Fruit fly (Drosophila melanogaster) whole organism, prepupa: ENCODE data around the gene CNMaR.

ENCODE experiments used
- Blimp-1 ChIP-seq: fragments of 200-800 bp; sonication (Bioruptor generic); optimal IDR thresholded peaks from 3 replicates; lab custom pipeline; 2017; ENCODE audit warnings: missing biosample characterization, missing genetic modification characterization, mild to moderate bottlenecking, moderate library complexity, missing genetic modification reagents
- CG10631 ChIP-seq: fragments of 200-800 bp; sonication (Bioruptor generic); optimal IDR thresholded peaks from 2 replicates; lab custom pipeline; 2016; ENCODE audit warnings: missing biosample characterization, missing genetic modification characterization
- CG11762 ChIP-seq: fragments of 200-800 bp; sonication (Bioruptor generic); optimal IDR thresholded peaks from 3 replicates; lab custom pipeline; 2016; ENCODE audit warnings: missing biosample characterization, missing genetic modification characterization; ENCODE audit not compliant: insufficient read depth
- CG11902 ChIP-seq: fragments of 200-800 bp; sonication (Bioruptor generic); optimal IDR thresholded peaks from 3 replicates; lab custom pipeline; 2016; ENCODE audit warnings: missing biosample characterization, missing genetic modification characterization
- CG15336 ChIP-seq: fragments of 200-800 bp; sonication (Bioruptor generic); IDR thresholded peaks from 2 replicates; pipeline ENCODE4 v1.3.6; 2022; ENCODE audit warnings: missing biosample characterization, missing genetic modification characterization
- CG1621 ChIP-seq: fragments of 200-800 bp; sonication (Bioruptor generic); optimal IDR thresholded peaks from 3 replicates; lab custom pipeline; 2018; ENCODE audit warnings: missing biosample characterization, mild to moderate bottlenecking, missing genetic modification characterization
- CG16779 ChIP-seq: fragments of 200-800 bp; sonication (Bioruptor generic); optimal IDR thresholded peaks from 3 replicates; lab custom pipeline; 2017; ENCODE audit warnings: missing biosample characterization, mild to moderate bottlenecking, missing genetic modification characterization
- CG3032 ChIP-seq: fragments of 200-800 bp; optimal IDR thresholded peaks from 2 replicates; lab custom pipeline; 2019; ENCODE audit warnings: missing biosample characterization, mild to moderate bottlenecking, missing genetic modification characterization, moderate library complexity
- CG31627 ChIP-seq: fragments of 200-800 bp; sonication (Bioruptor generic); optimal IDR thresholded peaks from 3 replicates; lab custom pipeline; 2016; ENCODE audit warnings: missing biosample characterization, missing genetic modification characterization
- CG3919 ChIP-seq: fragments of 200-800 bp; sonication (Bioruptor generic); optimal IDR thresholded peaks from 3 replicates; lab custom pipeline; 2016; ENCODE audit warnings: missing biosample characterization, missing genetic modification characterization
- CG4318 ChIP-seq: fragments of 200-800 bp; sonication (Bioruptor generic); optimal IDR thresholded peaks from 3 replicates; lab custom pipeline; 2017; ENCODE audit warnings: missing biosample characterization, mild to moderate bottlenecking, missing genetic modification characterization
- CG6808 ChIP-seq: fragments of 200-800 bp; sonication (Bioruptor generic); optimal IDR thresholded peaks from 3 replicates; lab custom pipeline; 2017; ENCODE audit warnings: missing biosample characterization, missing genetic modification characterization, mild to moderate bottlenecking, moderate library complexity, missing genetic modification reagents
- CG6854 ChIP-seq: fragments of 200-800 bp; sonication (Bioruptor generic); optimal IDR thresholded peaks from 2 replicates; lab custom pipeline; 2017; ENCODE audit warnings: missing biosample characterization, mild to moderate bottlenecking, missing genetic modification characterization
- CG7368 ChIP-seq: fragments of 200-800 bp; sonication (Bioruptor generic); optimal IDR thresholded peaks from 3 replicates; lab custom pipeline; 2016; ENCODE audit warnings: missing biosample characterization, missing genetic modification characterization
- CG8119 ChIP-seq: fragments of 200-800 bp; sonication (Bioruptor generic); IDR thresholded peaks from 3 replicates; pipeline ENCODE4 v1.3.6; 2022; ENCODE audit warnings: missing biosample characterization, missing genetic modification characterization
- CG8319 ChIP-seq: fragments of 200-800 bp; sonication (Bioruptor generic); optimal IDR thresholded peaks from 3 replicates; lab custom pipeline; 2016; ENCODE audit warnings: missing biosample characterization, missing genetic modification characterization
- Eip75B ChIP-seq: fragments of 200-800 bp; sonication (Bioruptor generic); optimal IDR thresholded peaks from 3 replicates; lab custom pipeline; 2016; ENCODE audit warnings: missing biosample characterization, missing genetic modification characterization
- Eip78C ChIP-seq: fragments of 200-800 bp; sonication (Bioruptor generic); peaks from one replicate; lab custom pipeline; 2016; ENCODE audit warnings: missing biosample characterization, missing genetic modification characterization
- Eip93F ChIP-seq: fragments of 200-800 bp; sonication (Bioruptor generic); optimal IDR thresholded peaks from 2 replicates; lab custom pipeline; 2016; ENCODE audit warnings: missing biosample characterization, mild to moderate bottlenecking, missing genetic modification characterization
- Ets21C ChIP-seq: fragments of 200-800 bp; sonication (Bioruptor generic); optimal IDR thresholded peaks from 3 replicates; lab custom pipeline; 2016; ENCODE audit warnings: missing biosample characterization, missing genetic modification characterization
- Gug ChIP-seq: fragments of 200-800 bp; sonication (Bioruptor generic); IDR thresholded peaks from 2 replicates; pipeline ENCODE4 v1.3.6; 2022; ENCODE audit warnings: missing biosample characterization, missing genetic modification characterization
- Hr38 ChIP-seq: sonication (Bioruptor generic); optimal IDR thresholded peaks from 2 replicates; lab custom pipeline; 2016; ENCODE audit warnings: missing biosample characterization, missing genetic modification characterization
- Hr39 ChIP-seq: fragments of 200-800 bp; sonication (Bioruptor generic); optimal IDR thresholded peaks from 2 replicates; lab custom pipeline; 2016; ENCODE audit warnings: missing biosample characterization, missing genetic modification characterization
- Hr4 ChIP-seq: fragments of 200-800 bp; sonication (Bioruptor generic); optimal IDR thresholded peaks from 3 replicates; lab custom pipeline; 2016; ENCODE audit warnings: missing biosample characterization, missing genetic modification characterization
- Sox15 ChIP-seq: fragments of 200-800 bp; sonication (Bioruptor generic); optimal IDR thresholded peaks from 3 replicates; lab custom pipeline; 2016; ENCODE audit warnings: missing biosample characterization, missing genetic modification characterization
- cyc ChIP-seq: fragments of 200-800 bp; sonication (Bioruptor generic); optimal IDR thresholded peaks from 3 replicates; lab custom pipeline; 2016; ENCODE audit warnings: missing biosample characterization, missing genetic modification characterization
- dac ChIP-seq: fragments of 200-800 bp; sonication (Bioruptor generic); optimal IDR thresholded peaks from 2 replicates; lab custom pipeline; 2017; ENCODE audit warnings: missing biosample characterization, mild to moderate bottlenecking, missing genetic modification characterization
- dsx ChIP-seq: fragments of 200-800 bp; optimal IDR thresholded peaks from 3 replicates; lab custom pipeline; 2019; ENCODE audit warnings: missing biosample characterization, mild to moderate bottlenecking, missing genetic modification characterization, moderate library complexity; ENCODE audit not compliant: poor library complexity, severe bottlenecking
- eg ChIP-seq: fragments of 200-800 bp; sonication (Bioruptor generic); IDR thresholded peaks from 3 replicates; pipeline ENCODE4 v1.3.6; 2022; ENCODE audit warnings: missing biosample characterization, missing genetic modification characterization
- esn ChIP-seq: fragments of 200-800 bp; sonication (Bioruptor generic); optimal IDR thresholded peaks from 2 replicates; lab custom pipeline; 2016; ENCODE audit warnings: missing biosample characterization, mild to moderate bottlenecking, missing genetic modification characterization, moderate library complexity
- lz ChIP-seq: fragments of 200-800 bp; sonication (Bioruptor generic); optimal IDR thresholded peaks from 3 replicates; lab custom pipeline; 2016; ENCODE audit warnings: missing biosample characterization, missing genetic modification characterization
- net ChIP-seq: fragments of 200-800 bp; sonication (Bioruptor generic); optimal IDR thresholded peaks from 3 replicates; lab custom pipeline; 2016; ENCODE audit warnings: missing biosample characterization, missing genetic modification characterization
- pdm3 ChIP-seq: fragments of 200-800 bp; sonication (Bioruptor generic); optimal IDR thresholded peaks from 3 replicates; lab custom pipeline; 2016; ENCODE audit warnings: missing biosample characterization, missing genetic modification characterization
- salr ChIP-seq, 2 experiments: fragments of 200-800 bp; sonication (Bioruptor generic); optimal IDR thresholded peaks; 3 replicates each; lab custom pipeline; 2016 to 2018; ENCODE audit warnings: missing biosample characterization in 2 of 2, missing genetic modification characterization in 2 of 2, mild to moderate bottlenecking in 1 of 2
- svp ChIP-seq: fragments of 200-800 bp; sonication (Bioruptor generic); peaks from one replicate; lab custom pipeline; 2016; ENCODE audit warnings: missing biosample characterization, missing genetic modification characterization

CNMaR gene

DNA sequence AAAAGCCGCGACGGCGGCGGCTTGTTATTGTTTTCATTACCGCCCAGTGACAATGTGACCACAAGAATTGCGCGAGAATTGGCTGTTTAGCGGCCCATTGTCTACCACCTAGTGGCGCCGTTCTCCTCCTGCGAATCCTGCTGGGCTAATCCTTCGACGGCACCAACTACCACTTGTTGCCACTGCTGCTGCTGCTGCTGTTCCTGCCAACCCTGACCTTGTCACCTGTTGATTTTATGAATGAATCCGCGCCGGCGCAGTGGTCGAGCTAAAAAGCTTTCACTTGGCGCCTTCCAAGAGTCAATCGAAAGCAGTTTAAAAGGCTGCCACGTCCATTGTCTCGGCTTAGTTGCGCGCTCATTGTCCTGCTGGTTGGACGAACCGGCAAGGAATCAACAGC lies at the start of gene CNMaR:
TSS of gene CNMaR (plus strand) at position 348 of the 400 bp plus-strand sequence.
- no peak for TF ChIP-seq CG1621 (tag; lab: Kevin White, UChicago)
- no peak for TF ChIP-seq eg (GFP tag; lab: Robert Waterston, UW)
- TF ChIP-seq CG7368 = no peak
- no peak for TF ChIP-seq Hr4 (GFP tag; lab: Kevin White, UChicago)
- no peak for TF ChIP-seq CG11762 (GFP tag; lab: Kevin White, UChicago)
- TF ChIP-seq Eip93F (GFP tag; lab: Kevin White, UChicago) = no peak
- TF ChIP-seq CG6808 (GFP tag; lab: Kevin White, UChicago) = no peak

DNA sequence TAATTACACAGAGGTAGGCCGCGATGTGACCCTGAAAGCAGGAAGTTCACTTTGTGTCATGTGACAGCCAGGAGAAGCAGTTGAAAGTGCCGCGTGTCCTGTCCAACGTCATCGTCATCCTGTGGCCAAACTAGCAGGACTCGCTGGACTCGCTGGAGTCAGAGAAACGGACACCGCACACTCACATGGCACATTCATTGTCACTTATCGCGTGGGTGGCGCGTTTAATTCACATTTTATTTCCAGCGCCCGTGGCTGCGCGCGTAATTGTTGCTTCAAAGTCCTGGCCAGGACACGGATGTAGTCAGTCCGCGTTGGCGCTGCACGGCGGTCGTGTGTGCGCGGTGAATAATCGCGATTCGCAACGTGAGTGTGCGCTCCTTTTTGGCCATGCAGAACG lies 46.4 kb upstream of the CNMaR start, which contains the start of gene Tmc:
TSS of gene Tmc (plus strand) at position 301 of the 400 bp plus-strand sequence.
- TF ChIP-seq Eip78C (no peak), net (GFP tag; lab: Kevin White, UChicago) (no peak), esn (GFP tag; lab: Kevin White, UChicago) (no peak), CG3032 (tag; lab: Kevin White, UChicago) (no peak), CG11762 (GFP tag; lab: Kevin White, UChicago) (no peak), svp (GFP tag; lab: Kevin White, UChicago) (no peak), Gug (no peak), Ets21C (no peak), CG16779 (tag; lab: Kevin White, UChicago) (no peak), salr (GFP tag; optimal IDR thresholded peaks at IDR 0.05; lab: Kevin White, UChicago) (no peak), Hr4 (GFP tag; lab: Kevin White, UChicago) (no peak), CG3919 (GFP tag; lab: Kevin White, UChicago) (no peak), CG11902 (GFP tag; lab: Kevin White, UChicago) (no peak), CG8319 (GFP tag; lab: Kevin White, UChicago) (no peak)

DNA sequence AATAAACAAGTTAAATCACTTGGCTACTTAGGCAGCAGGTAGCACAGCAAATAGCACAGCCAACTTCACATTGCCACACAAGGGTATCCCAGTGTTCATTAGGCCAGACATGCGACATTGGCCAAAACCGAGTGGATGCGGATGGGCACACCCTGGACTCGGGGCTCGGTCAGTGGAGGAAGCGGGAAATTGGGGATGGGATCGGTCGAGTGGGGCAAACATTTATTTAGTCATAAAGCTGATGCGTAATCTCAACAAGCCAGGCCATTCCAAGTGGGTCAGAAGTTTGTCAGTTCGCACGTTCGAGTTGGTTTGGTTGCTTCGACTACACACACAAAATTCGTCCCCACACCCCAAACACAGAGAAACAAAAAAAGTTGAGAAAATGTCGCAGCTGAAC lies 45.2 kb upstream of the CNMaR start, which contains the start of gene CG3222:
TSS of gene CG3222 (plus strand) at position 301 of the 400 bp plus-strand sequence.
- TF ChIP-seq Eip75B (no peak), dac (no peak), CG10631 (no peak), dsx (no peak), Hr39 (no peak)

DNA sequence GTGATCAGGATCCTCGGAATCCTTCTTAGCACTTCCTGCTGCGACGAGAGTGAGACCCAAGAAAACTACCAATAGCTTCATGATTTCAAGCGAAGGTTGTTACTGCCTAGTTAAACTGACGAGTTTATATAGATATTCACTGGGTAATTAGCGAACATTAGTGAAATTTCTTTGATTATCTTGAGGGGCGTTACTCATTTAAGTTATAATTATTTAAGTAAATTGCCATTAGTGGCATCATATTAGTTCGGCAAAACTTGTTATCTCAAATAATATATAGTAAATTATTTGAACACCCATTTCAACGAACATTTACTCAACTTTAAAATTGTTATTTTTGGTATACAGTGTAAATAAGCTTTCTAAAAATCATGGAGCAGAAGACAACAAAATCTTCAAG lies 42.7 kb upstream of the CNMaR start, which contains the start of the genes CG3088 and CG3306:
TSS of gene CG3088 (minus strand) at position 101 of the 400 bp plus-strand sequence.
TSS of gene CG3306 (plus strand) at position 299 of the 400 bp plus-strand sequence.
- TF ChIP-seq CG11762 (GFP tag; lab: Kevin White, UChicago) (no peak), Hr38 (GFP tag; lab: Kevin White, UChicago) (no peak), salr (GFP tag; optimal IDR thresholded peaks at IDR 0.05; lab: Kevin White, UChicago) (no peak), net (GFP tag; lab: Kevin White, UChicago) (no peak), CG6854 (no peak), CG11902 (GFP tag; lab: Kevin White, UChicago) (no peak), CG15336 (GFP tag; lab: Robert Waterston, UW) (no peak), Ets21C (no peak), Eip93F (GFP tag; lab: Kevin White, UChicago) (no peak), eg (GFP tag; lab: Robert Waterston, UW) (no peak)

DNA sequence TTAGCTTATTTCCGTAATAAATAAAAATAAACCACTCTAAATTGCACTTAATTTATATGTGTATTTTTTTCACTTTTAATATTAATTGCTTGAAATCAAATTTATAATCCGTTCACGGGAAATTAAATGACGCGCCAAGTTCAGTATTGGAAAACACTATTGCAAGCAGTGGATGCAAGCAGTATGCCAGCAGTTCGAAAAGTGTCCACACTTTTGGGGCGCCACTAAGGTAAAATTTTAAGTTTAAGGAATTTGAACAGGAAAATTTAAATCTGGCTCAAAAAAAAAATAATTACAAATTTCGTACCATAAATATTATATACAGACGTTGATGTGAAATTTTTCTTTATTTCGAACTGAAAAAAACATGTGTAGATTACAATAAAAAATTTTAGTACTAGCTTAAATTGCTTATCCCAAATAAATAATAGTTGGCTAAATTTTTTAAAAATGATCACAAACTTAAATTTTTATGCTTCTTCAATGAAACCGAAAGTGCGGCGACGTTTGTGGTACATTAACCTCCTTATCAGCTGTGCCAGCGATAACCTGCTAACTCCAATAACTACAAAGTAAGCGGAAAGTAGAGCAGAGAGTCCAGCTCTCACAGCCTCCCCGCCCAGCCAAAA lies 29.8 kb upstream of the CNMaR start:
- TF ChIP-seq CG11762 (GFP tag; lab: Kevin White, UChicago) = no peak
- peak; percentile 20 for TF ChIP-seq CG11902 (GFP tag; lab: Kevin White, UChicago)
- TF ChIP-seq pdm3 = no peak
- TF ChIP-seq lz (GFP tag; lab: Kevin White, UChicago) = peak; percentile 27
- peak; percentile 64 for TF ChIP-seq cyc
- TF ChIP-seq Blimp-1 = peak; percentile 75
- peak; percentile 19 for TF ChIP-seq CG3919 (GFP tag; lab: Kevin White, UChicago)
- no peak for TF ChIP-seq dac
- no peak for TF ChIP-seq CG10631
- TF ChIP-seq CG4318 (GFP tag; lab: Kevin White, UChicago) = no peak
- no peak for TF ChIP-seq Gug
- TF ChIP-seq CG8119 (GFP tag; lab: Robert Waterston, UW) = no peak
- TF ChIP-seq Sox15 = no peak
- TF ChIP-seq Hr39 = no peak
- TF ChIP-seq CG31627 (GFP tag; lab: Kevin White, UChicago) = no peak
